Fruit fly (Drosophila melanogaster) whole organism, embryonic: ENCODE data around the gene Gel.

Experiments used
- Atf3 ChIP-seq: fragments of 200-800 bp; sonication (Bioruptor generic); optimal IDR thresholded peaks from 3 replicates; lab custom pipeline; 2016; ENCODE audit warnings: missing biosample characterization, missing genetic modification characterization
- BtbVII ChIP-seq: fragments of 200-800 bp; sonication (Bioruptor generic); optimal IDR thresholded peaks from 3 replicates; lab custom pipeline; 2017; ENCODE audit warnings: missing biosample characterization, mild to moderate bottlenecking, missing genetic modification characterization
- CG10147 ChIP-seq: fragments of 200-800 bp; sonication (Bioruptor generic); optimal IDR thresholded peaks from 2 replicates; lab custom pipeline; 2019; ENCODE audit warnings: missing biosample characterization, mild to moderate bottlenecking, missing genetic modification characterization, moderate library complexity
- CG10462 ChIP-seq: fragments of 200-800 bp; sonication (Bioruptor generic); optimal IDR thresholded peaks from 2 replicates; lab custom pipeline; 2016; ENCODE audit warnings: missing biosample characterization, missing genetic modification characterization
- CG10959 ChIP-seq: fragments of 200-800 bp; sonication (Bioruptor generic); IDR thresholded peaks from 2 replicates; pipeline ENCODE4 v1.3.6; 2022; ENCODE audit warnings: missing biosample characterization, missing genetic modification characterization
- CG12236 ChIP-seq: fragments of 200-800 bp; sonication (Bioruptor generic); optimal IDR thresholded peaks from 2 replicates; lab custom pipeline; 2016; ENCODE audit warnings: missing biosample characterization, missing genetic modification characterization
- CG15601 ChIP-seq: fragments of 200-800 bp; sonication (Bioruptor generic); optimal IDR thresholded peaks from 3 replicates; lab custom pipeline; 2019; ENCODE audit warnings: missing biosample characterization, mild to moderate bottlenecking, missing genetic modification characterization, moderate library complexity
- CG1603 ChIP-seq: fragments of 200-800 bp; sonication (Bioruptor generic); optimal IDR thresholded peaks from 2 replicates; lab custom pipeline; 2019; ENCODE audit warnings: missing biosample characterization, mild to moderate bottlenecking, missing genetic modification characterization, moderate library complexity
- CG33213 ChIP-seq: fragments of 200-800 bp; sonication (Bioruptor generic); optimal IDR thresholded peaks from 3 replicates; lab custom pipeline; 2016; ENCODE audit warnings: missing biosample characterization, missing genetic modification characterization
- CG42726 ChIP-seq: fragments of 200-800 bp; sonication (Bioruptor generic); IDR thresholded peaks from 2 replicates; pipeline ENCODE4 v1.3.6; 2022; ENCODE audit warnings: missing biosample characterization, missing genetic modification characterization; ENCODE audit not compliant: partially characterized antibody
- CG4617 ChIP-seq: fragments of 200-800 bp; sonication (Bioruptor generic); optimal IDR thresholded peaks from 3 replicates; lab custom pipeline; 2016; ENCODE audit warnings: missing biosample characterization, missing genetic modification characterization, borderline replicate concordance
- CG6854 ChIP-seq: fragments of 200-800 bp; sonication (Bioruptor generic); optimal IDR thresholded peaks from 3 replicates; lab custom pipeline; 2017; ENCODE audit warnings: missing biosample characterization, mild to moderate bottlenecking, missing genetic modification characterization
- CG7987 ChIP-seq: fragments of 200-800 bp; sonication (Bioruptor generic); optimal IDR thresholded peaks from 2 replicates; lab custom pipeline; 2018; ENCODE audit warnings: missing biosample characterization, mild to moderate bottlenecking, missing genetic modification characterization, moderate library complexity
- CG8765 ChIP-seq: fragments of 200-800 bp; sonication (Bioruptor generic); IDR thresholded peaks from 2 replicates; pipeline ENCODE4 v1.3.6; 2022; ENCODE audit warnings: missing biosample characterization, missing genetic modification characterization
- CG9437 ChIP-seq: fragments of 200-800 bp; sonication (Bioruptor generic); optimal IDR thresholded peaks from 2 replicates; lab custom pipeline; 2018; ENCODE audit warnings: missing biosample characterization, mild to moderate bottlenecking, missing genetic modification characterization
- CG9609 ChIP-seq: fragments of 200-800 bp; sonication (Bioruptor generic); optimal IDR thresholded peaks from 3 replicates; lab custom pipeline; 2016; ENCODE audit warnings: missing biosample characterization, missing genetic modification characterization
- Dll ChIP-seq: fragments of 200-800 bp; sonication (Bioruptor generic); IDR thresholded peaks from 4 replicates; pipeline ENCODE4 v1.3.6; 2022; ENCODE audit warnings: missing biosample characterization, missing genetic modification characterization; ENCODE audit not compliant: partially characterized antibody
- E2f1 ChIP-seq: fragments of 200-800 bp; sonication (Bioruptor generic); IDR thresholded peaks from 2 replicates; pipeline ENCODE4 v1.3.6; 2022; ENCODE audit warnings: missing biosample characterization, missing genetic modification characterization
- E2f2 ChIP-seq: fragments of 200-800 bp; sonication (Bioruptor generic); IDR thresholded peaks from 2 replicates; pipeline ENCODE4 v1.3.6; 2022; ENCODE audit warnings: missing biosample characterization, missing genetic modification characterization
- ERR ChIP-seq: fragments of 200-800 bp; sonication (Bioruptor generic); optimal IDR thresholded peaks from 2 replicates; lab custom pipeline; 2016; ENCODE audit warnings: missing biosample characterization, missing genetic modification characterization
- Fer3 ChIP-seq: fragments of 200-800 bp; sonication (Bioruptor generic); optimal IDR thresholded peaks from 2 replicates; lab custom pipeline; 2018; ENCODE audit warnings: missing biosample characterization, mild to moderate bottlenecking, missing genetic modification characterization, moderate library complexity
- HLH3B ChIP-seq: fragments of 200-800 bp; sonication (Bioruptor generic); IDR thresholded peaks from 2 replicates; pipeline ENCODE4 v1.3.6; 2022; ENCODE audit warnings: missing biosample characterization, missing genetic modification characterization
- HLH4C ChIP-seq: fragments of 200-800 bp; sonication (Bioruptor generic); IDR thresholded peaks from 3 replicates; pipeline ENCODE4 v1.3.6; 2022; ENCODE audit warnings: missing biosample characterization, missing genetic modification characterization; ENCODE audit not compliant: partially characterized antibody
- Hey ChIP-seq: fragments of 200-800 bp; sonication (Bioruptor generic); optimal IDR thresholded peaks from 3 replicates; lab custom pipeline; 2018; ENCODE audit warnings: missing biosample characterization, mild to moderate bottlenecking, missing genetic modification characterization
- Hr78 ChIP-seq, 2 experiments: fragments of 200-800 bp in 1 of 2; fragments of >200 bp in 1 of 2; sonication (Bioruptor generic) in 1 of 2; optimal IDR thresholded peaks; 2 replicates each; lab custom pipeline; 2017 to 2019; ENCODE audit warnings: missing biosample characterization in 2 of 2, missing genetic modification characterization in 2 of 2, mild to moderate bottlenecking in 1 of 2, moderate library complexity in 1 of 2
- MBD-R2 ChIP-seq: fragments of 200-800 bp; sonication (Bioruptor generic); IDR thresholded peaks from 2 replicates; pipeline ENCODE4 v1.3.6; 2022; ENCODE audit warnings: missing biosample characterization, missing genetic modification characterization
- MESR4 ChIP-seq: fragments of 200-800 bp; sonication (Bioruptor generic); optimal IDR thresholded peaks from 2 replicates; lab custom pipeline; 2018; ENCODE audit warnings: missing biosample characterization, mild to moderate bottlenecking, missing genetic modification characterization, moderate library complexity
- Med ChIP-seq: fragments of 200-800 bp; sonication (Bioruptor generic); peaks from one replicate; lab custom pipeline; 2016; ENCODE audit warnings: missing biosample characterization, missing genetic modification characterization, mild to moderate bottlenecking, inconsistent platforms, moderate library complexity
- Nf-YC ChIP-seq: fragments of 200-800 bp; optimal IDR thresholded peaks from 3 replicates; lab custom pipeline; 2019; ENCODE audit warnings: missing biosample characterization, mild to moderate bottlenecking, missing genetic modification characterization, moderate library complexity
- Poxn ChIP-seq: fragments of 200-800 bp; sonication (Bioruptor generic); IDR thresholded peaks from 2 replicates; pipeline ENCODE4 v1.3.6; 2022; ENCODE audit warnings: missing biosample characterization, missing genetic modification characterization
- Sin3A ChIP-seq: fragments of >200 bp; optimal IDR thresholded peaks from 2 replicates; lab custom pipeline; 2018
- YL-1 ChIP-seq: fragments of 200-800 bp; sonication (Bioruptor generic); optimal IDR thresholded peaks from 3 replicates; lab custom pipeline; 2017; ENCODE audit warnings: missing biosample characterization, mild to moderate bottlenecking, missing genetic modification characterization
- amos ChIP-seq: fragments of 200-800 bp; sonication (Bioruptor generic); IDR thresholded peaks from 2 replicates; pipeline ENCODE4 v1.3.6; 2022; ENCODE audit warnings: missing biosample characterization, missing genetic modification characterization; ENCODE audit not compliant: partially characterized antibody
- hb ChIP-seq: fragments of 200-800 bp; sonication (Bioruptor generic); IDR thresholded peaks from 3 replicates; pipeline ENCODE4 v1.3.6; 2022; ENCODE audit warnings: missing biosample characterization, missing genetic modification characterization; ENCODE audit not compliant: partially characterized antibody
- jumu ChIP-seq: fragments of 200-800 bp; sonication (Bioruptor generic); optimal IDR thresholded peaks from 3 replicates; lab custom pipeline; 2016; ENCODE audit warnings: missing biosample characterization, missing genetic modification characterization
- lbe ChIP-seq: fragments of 200-800 bp; sonication (Bioruptor generic); optimal IDR thresholded peaks from 2 replicates; lab custom pipeline; 2016; ENCODE audit warnings: missing biosample characterization, mild to moderate bottlenecking, missing genetic modification characterization
- lilli ChIP-seq: fragments of 200-800 bp; sonication (Bioruptor generic); optimal IDR thresholded peaks from 3 replicates; lab custom pipeline; 2016; ENCODE audit warnings: missing biosample characterization, missing genetic modification characterization
- mld ChIP-seq: fragments of 200-800 bp; sonication (Bioruptor generic); IDR thresholded peaks from 3 replicates; pipeline ENCODE4 v1.3.6; 2022; ENCODE audit warnings: missing biosample characterization, missing genetic modification characterization; ENCODE audit not compliant: partially characterized antibody
- nerfin-2 ChIP-seq: fragments of 200-800 bp; sonication (Bioruptor generic); IDR thresholded peaks from 2 replicates; pipeline ENCODE4 v1.3.6; 2022; ENCODE audit warnings: missing biosample characterization, missing genetic modification characterization; ENCODE audit not compliant: partially characterized antibody
- org-1 ChIP-seq: fragments of 200-800 bp; sonication (Bioruptor generic); optimal IDR thresholded peaks from 2 replicates; lab custom pipeline; 2017; ENCODE audit warnings: missing biosample characterization, missing genetic modification characterization
- pzg ChIP-seq: fragments of 200-800 bp; sonication (Bioruptor generic); optimal IDR thresholded peaks from 3 replicates; lab custom pipeline; 2018; ENCODE audit warnings: missing biosample characterization, mild to moderate bottlenecking, missing genetic modification characterization, moderate library complexity
- shn ChIP-seq: fragments of 200-800 bp; sonication (Bioruptor generic); optimal IDR thresholded peaks from 3 replicates; lab custom pipeline; 2016; ENCODE audit warnings: missing biosample characterization, missing genetic modification characterization
- sob ChIP-seq: fragments of 200-800 bp; sonication (Bioruptor generic); IDR thresholded peaks from 2 replicates; pipeline ENCODE4 v1.3.6; 2022; ENCODE audit warnings: missing biosample characterization, missing genetic modification characterization
- tio ChIP-seq: fragments of 200-800 bp; sonication (Bioruptor generic); optimal IDR thresholded peaks from 2 replicates; lab custom pipeline; 2017; ENCODE audit warnings: missing biosample characterization, missing genetic modification characterization, inconsistent platforms
- tna ChIP-seq: fragments of 200-800 bp; sonication (Bioruptor generic); IDR thresholded peaks from 2 replicates; pipeline ENCODE4 v1.3.6; 2022; ENCODE audit warnings: missing biosample characterization, missing genetic modification characterization; ENCODE audit not compliant: partially characterized antibody
- wek ChIP-seq: fragments of 200-800 bp; sonication (Bioruptor generic); optimal IDR thresholded peaks from 3 replicates; lab custom pipeline; 2018; ENCODE audit warnings: missing biosample characterization, mild to moderate bottlenecking, missing genetic modification characterization, moderate library complexity

Gel gene

dm6 chr3R:4232139-4233017 is 2.6 kb upstream of the Gel start, which contains the start of gene CG14641 (continued):
- TF ChIP-seq Hr78 (GFP tag; optimal IDR thresholded peaks at IDR 0.05; lab: Kevin White, UChicago) (peak in 1 of 2 experiments; percentile 44), tio (peak; percentile 47), nerfin-2 (GFP tag; lab: Robert Waterston, UW) (0 out of 2 replicates have a peak, but pooled peaks have one; percentile 21), CG42726 (GFP tag; lab: Robert Waterston, UW) (peak; percentile 60), jumu (GFP tag; lab: Kevin White, UChicago) (no peak), CG9437 (GFP tag; lab: Kevin White, UChicago) (peak; percentile 28)

- TF ChIP-seq HLH3B (GFP tag; lab: Robert Waterston, UW) (no peak), sob (GFP tag; lab: Robert Waterston, UW) (no peak), Poxn (GFP tag; lab: Robert Waterston, UW) (no peak), tio (no peak), CG1603 (tag; lab: Kevin White, UChicago) (peak; percentile 31), E2f1 (no peak), Med (GFP tag; lab: Kevin White, UChicago) (peak; percentile 15), CG10959 (GFP tag; lab: Robert Waterston, UW) (no peak), E2f2 (0 out of 2 replicates have a peak, but pooled peaks have one; percentile 12), ERR (GFP tag; lab: Kevin White, UChicago) (no peak), tna (no peak), pzg (GFP tag; lab: Kevin White, UChicago) (peak; percentile 28), CG12236 (no peak), MBD-R2 (GFP tag; lab: Robert Waterston, UW) (0 out of 2 replicates have a peak, but pooled peaks have one; percentile 33), YL-1 (peak; percentile 28), CG10147 (GFP tag; lab: Kevin White, UChicago) (no peak), CG4617 (GFP tag; lab: Kevin White, UChicago) (peak; percentile 60), CG15601 (no peak), CG9609 (GFP tag; lab: Kevin White, UChicago) (no peak), HLH4C (GFP tag; lab: Robert Waterston, UW) (0 out of 3 replicates have a peak, but pooled peaks have one; percentile 14), hb (GFP tag; lab: Robert Waterston, UW) (0 out of 3 replicates have a peak, but pooled peaks have one; percentile 12), CG10462 (GFP tag; lab: Kevin White, UChicago) (no peak), Dll (GFP tag; lab: Robert Waterston, UW) (0 out of 4 replicates have a peak, but pooled peaks have one; percentile 14), amos (GFP tag; lab: Robert Waterston, UW) (0 out of 2 replicates have a peak, but pooled peaks have one; percentile 30), Nf-YC (tag; lab: Kevin White, UChicago) (no peak), Sin3A (no peak), mld (GFP tag; lab: Robert Waterston, UW) (no peak), Hey (tag; lab: Kevin White, UChicago) (no peak), wek (GFP tag; lab: Kevin White, UChicago) (no peak), Atf3 (GFP tag; lab: Kevin White, UChicago) (no peak), CG33213 (GFP tag; lab: Kevin White, UChicago) (no peak), org-1 (no peak), Fer3 (no peak), CG6854 (no peak), CG7987 (no peak), MESR4 (GFP tag; lab: Kevin White, UChicago) (peak; percentile 60), lilli (no peak), lbe (GFP tag; lab: Kevin White, UChicago) (no peak), BtbVII (GFP tag; lab: Kevin White, UChicago) (no peak), shn (no peak), CG8765 (no peak)
Measured at dm6 chr3R:4233018-4233385, 2.0 kb upstream of the Gel start, which contains the start of gene abs. TSS of gene abs (plus strand) at chr3R:4233047.
